Worm (Caenorhabditis elegans) whole organism, L4/young adult: ENCODE measurements around the gene ast-1.

Experiments
- dao-5 ChIP-seq: sonication (generic microtip); optimal IDR thresholded peaks from 2 replicates; lab custom pipeline; 2016; ENCODE audit warnings: missing genotype, missing genetic modification characterization, moderate library complexity, missing compliant biosample characterization
- him-1 ChIP-seq: sonication (generic microtip); optimal IDR thresholded peaks from 2 replicates; lab custom pipeline; 2016; ENCODE audit warnings: missing genotype, missing genetic modification reagents, missing genetic modification characterization, missing compliant biosample characterization

DNA sequence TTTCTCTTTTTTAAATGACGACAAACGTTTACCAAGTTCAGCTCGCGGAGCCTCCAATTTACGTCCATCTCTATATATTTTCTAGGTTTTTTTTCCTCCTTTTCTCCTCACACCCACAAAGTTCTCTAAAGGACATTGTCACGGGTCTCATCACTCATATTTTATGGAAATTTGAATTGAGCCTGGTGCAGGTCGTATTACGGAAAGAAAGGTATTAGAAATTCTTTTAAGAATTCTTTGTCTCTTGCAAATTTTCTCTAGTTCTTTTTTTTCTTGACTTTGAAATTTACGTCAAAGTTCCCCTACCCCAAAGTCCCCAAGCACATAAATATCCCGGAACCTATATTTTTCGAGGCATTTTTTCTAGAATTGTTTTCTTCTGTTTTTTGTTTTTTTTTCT, 16.7 kb downstream of the ast-1 start:
- TF ChIP-seq him-1 (tag; lab: Kevin White, UChicago) (no peak), dao-5 (no peak)
